Worm (Caenorhabditis elegans) whole organism, early embryonic: ENCODE data around the gene lact-9.

Source experiments
- B0310.2 ChIP-seq: sonication (generic microtip); optimal IDR thresholded peaks from 2 replicates; lab custom pipeline; 2016; ENCODE audit warnings: mild to moderate bottlenecking, missing genetic modification characterization, missing compliant biosample characterization
- F13C5.2 ChIP-seq: sonication (generic microtip); optimal IDR thresholded peaks from 2 replicates; lab custom pipeline; 2017; ENCODE audit warnings: mild to moderate bottlenecking, missing genetic modification characterization, inconsistent platforms, missing compliant biosample characterization
- ceh-13 ChIP-seq: fragments of 200-800 bp; sonication (Bioruptor generic); optimal IDR thresholded peaks from 2 replicates; lab custom pipeline; 2018; ENCODE audit warnings: mild to moderate bottlenecking, missing genetic modification characterization, missing compliant biosample characterization
- ceh-36 ChIP-seq: sonication (generic microtip); optimal IDR thresholded peaks from 2 replicates; lab custom pipeline; 2016; ENCODE audit warnings: missing genetic modification characterization, inconsistent platforms, missing compliant biosample characterization
- ets-7 ChIP-seq: sonication (generic microtip); optimal IDR thresholded peaks from 2 replicates; lab custom pipeline; 2016; ENCODE audit warnings: missing genotype, missing genetic modification characterization, missing compliant biosample characterization
- hmg-4 ChIP-seq: fragments of 200-800 bp; sonication (Bioruptor generic); optimal IDR thresholded peaks from 2 replicates; lab custom pipeline; 2018; ENCODE audit warnings: mild to moderate bottlenecking, missing genetic modification characterization, missing compliant biosample characterization
- scrt-1 ChIP-seq: fragments of 200-800 bp; sonication (Bioruptor generic); IDR thresholded peaks from 2 replicates; pipeline ENCODE4 v1.3.6; 2022; ENCODE audit warnings: missing genetic modification characterization, missing compliant biosample characterization
- sea-1 ChIP-seq: fragments of 200-800 bp; sonication (Bioruptor generic); conservative IDR thresholded peaks from 2 replicates; pipeline ENCODE4 v1.3.6; 2022; ENCODE audit warnings: missing genetic modification characterization, missing compliant biosample characterization
- tra-4 ChIP-seq: sonication (generic microtip); optimal IDR thresholded peaks from 2 replicates; lab custom pipeline; 2017; ENCODE audit warnings: missing genetic modification characterization, missing compliant biosample characterization

Gene lact-9

ce11 chrIV:13748798-13749197 is 36.6 kb downstream of the lact-9 start:
- TF ChIP-seq hmg-4 (GFP tag; lab: Kevin White, UChicago) (no peak), scrt-1 (GFP tag; lab: Robert Waterston, UW) (no peak), tra-4 (tag; lab: Kevin White, UChicago) (no peak), F13C5.2 (no peak), ceh-13 (GFP tag; lab: Kevin White, UChicago) (no peak), ceh-36 (tag; lab: Kevin White, UChicago) (no peak), B0310.2 (tag; lab: Kevin White, UChicago) (no peak), ets-7 (tag; lab: Kevin White, UChicago) (no peak), sea-1 (GFP tag; lab: Robert Waterston, UW) (no peak)

ce11 chrIV:13745409-13745808 is 40.0 kb downstream of the lact-9 start, which contains the start of gene C47A4.5:
Gene C47A4.5 (plus strand): TSS chrIV:13745709.
- TF ChIP-seq hmg-4 (GFP tag; lab: Kevin White, UChicago) (no peak), scrt-1 (GFP tag; lab: Robert Waterston, UW) (no peak)

ce11 chrIV:13742244-13742643 is 43.2 kb downstream of the lact-9 start, which contains the start of gene C47A4.3:
Gene C47A4.3 (minus strand): TSS chrIV:13742344.
- TF ChIP-seq scrt-1 (GFP tag; lab: Robert Waterston, UW) (no peak), hmg-4 (GFP tag; lab: Kevin White, UChicago) (no peak)
